Worm (Caenorhabditis elegans) whole organism, L4 larva: ENCODE measurements around the gene T03F6.4.

Experiments used
- R02D3.7 ChIP-seq: fragments of 150-350 bp; sonication (generic microtip); optimal IDR thresholded peaks from 3 replicates; lab custom pipeline; 2014; ENCODE audit warnings: missing biosample characterization, missing genetic modification characterization
- aha-1 ChIP-seq: fragments of 150-350 bp; peaks from one replicate; lab custom pipeline; 2014; ENCODE audit warnings: missing biosample characterization, missing genetic modification characterization
- ceh-32 ChIP-seq: sonication (generic microtip); optimal IDR thresholded peaks from 2 replicates; lab custom pipeline; 2016; ENCODE audit warnings: mild to moderate bottlenecking, missing genetic modification characterization, missing compliant biosample characterization; ENCODE audit not compliant: poor library complexity
- ces-1 ChIP-seq: fragments of 150-350 bp; sonication (generic microtip); optimal IDR thresholded peaks from 4 replicates; lab custom pipeline; 2014; ENCODE audit warnings: missing biosample characterization, missing genetic modification reagents, missing genetic modification characterization
- lin-15B ChIP-seq: fragments of 150-350 bp; sonication (generic microtip); optimal IDR thresholded peaks from 3 replicates; lab custom pipeline; 2014; ENCODE audit warnings: missing biosample characterization, missing genetic modification characterization
- lin-39 ChIP-seq: fragments of 150-350 bp; optimal IDR thresholded peaks from 2 replicates; lab custom pipeline; 2014; ENCODE audit warnings: missing biosample characterization, missing genetic modification reagents, missing genetic modification characterization
- mdt-29 ChIP-seq: fragments of 200-800 bp; sonication (Bioruptor generic); IDR thresholded peaks from 2 replicates; pipeline ENCODE4 v1.3.6; 2022; ENCODE audit warnings: missing genetic modification reagents, missing genetic modification characterization, missing compliant biosample characterization
- mxl-3 ChIP-seq: fragments of 200-800 bp; sonication (Bioruptor generic); optimal IDR thresholded peaks from 2 replicates; lab custom pipeline; 2018; ENCODE audit warnings: mild to moderate bottlenecking, missing genetic modification characterization, missing compliant biosample characterization
- nhr-28 ChIP-seq: fragments of 150-350 bp; optimal IDR thresholded peaks from 2 replicates; lab custom pipeline; 2014; ENCODE audit warnings: missing biosample characterization, missing genetic modification characterization
- tra-1 ChIP-seq: fragments of 200-800 bp; sonication (Bioruptor generic); IDR thresholded peaks from 2 replicates; pipeline ENCODE4 v1.3.6; 2022; ENCODE audit warnings: missing genetic modification reagents, missing genetic modification characterization, missing compliant biosample characterization

ce11 chrIII:13393239-13393638 lies 7.3 kb downstream of the T03F6.4 start, which contains the start of gene dnj-17:
- TF ChIP-seq lin-15B (tag; lab: Kevin White, UChicago) (no peak), aha-1 (tag; lab: Kevin White, UChicago) (no peak), mxl-3 (GFP tag; lab: Kevin White, UChicago) (no peak), mdt-29 (GFP tag; lab: Robert Waterston, UW) (no peak), ces-1 (no peak), ceh-32 (tag; lab: Kevin White, UChicago) (no peak), nhr-28 (tag; lab: Kevin White, UChicago) (no peak), lin-39 (tag; lab: Kevin White, UChicago) (no peak), tra-1 (no peak), R02D3.7 (tag; lab: Kevin White, UChicago) (no peak)
